Comparison of ENCODE assay signal across 1 fruit fly cellular context in genomic region chr2L:13366109-13366747, dm6.
TF ChIP-seq lines count a peak whose summit lies in the region.

Gene Nnp-1, minus strand, starts transcription at chr2L:13366189.
Gene Grx3, plus strand, starts transcription at chr2L:13366447.

TF ChIP-seq in whole organism, embryonic, 481 proteins besides CTCF, POLR2A, EP300 and RAD21 (continued from another document and continues in another):
- TF ChIP-seq Eip74EF (GFP tag; optimal IDR thresholded peaks at IDR 0.05; lab: Kevin White, UChicago): no peak
- TF ChIP-seq Spps (tag; optimal IDR thresholded peaks at IDR 0.05; lab: Kevin White, UChicago): no peak
- 0 out of 2 replicates have a peak, but pooled peaks have one; percentile 12 for TF ChIP-seq tna (GFP tag; IDR thresholded peaks at IDR 0.05; lab: Robert Waterston, UW; ENCODE audit: partially characterized antibody)
- TF ChIP-seq CG10209 (GFP tag; optimal IDR thresholded peaks at IDR 0.05; lab: Kevin White, UChicago): no peak
- no peak for TF ChIP-seq fu2 (GFP tag; optimal IDR thresholded peaks at IDR 0.05; lab: Kevin White, UChicago)
- peak; percentile 27 for TF ChIP-seq Oli (tag; optimal IDR thresholded peaks at IDR 0.05; lab: Kevin White, UChicago)
- peak; percentile 34 for TF ChIP-seq CG4328 (GFP tag; optimal IDR thresholded peaks at IDR 0.05; lab: Kevin White, UChicago)
- TF ChIP-seq CG2875 (GFP tag; optimal IDR thresholded peaks at IDR 0.05; lab: Kevin White, UChicago): no peak
- TF ChIP-seq br (optimal IDR thresholded peaks at IDR 0.05; lab: Kevin White, UChicago): no peak
- no peak for TF ChIP-seq stc (GFP tag; IDR thresholded peaks at IDR 0.05; lab: Robert Waterston, UW)
- no peak for TF ChIP-seq CG33213 (GFP tag; optimal IDR thresholded peaks at IDR 0.05; lab: Kevin White, UChicago)
- peak; percentile 55 for TF ChIP-seq Dek (tag; optimal IDR thresholded peaks at IDR 0.05; lab: Kevin White, UChicago)
- TF ChIP-seq Bdp1 (GFP tag; optimal IDR thresholded peaks at IDR 0.05; lab: Kevin White, UChicago): peak; percentile 52
- TF ChIP-seq da (GFP tag; optimal IDR thresholded peaks at IDR 0.05; lab: Kevin White, UChicago): no peak
- TF ChIP-seq ttk (GFP tag; IDR thresholded peaks at IDR 0.05; lab: Robert Waterston, UW): peak; percentile 34; the same call in 1 of the 2 replicates
- TF ChIP-seq Bteb2 (GFP tag; optimal IDR thresholded peaks at IDR 0.05; lab: Kevin White, UChicago): no peak
- TF ChIP-seq dmrt11E (tag; optimal IDR thresholded peaks at IDR 0.05; lab: Kevin White, UChicago): peak; percentile 61
- peak; percentile 44 for TF ChIP-seq Adf1 (GFP tag; IDR thresholded peaks at IDR 0.05; lab: Robert Waterston, UW)
- TF ChIP-seq ab (GFP tag; optimal IDR thresholded peaks at IDR 0.05; lab: Kevin White, UChicago): no peak
- TF ChIP-seq gro (GFP tag; optimal IDR thresholded peaks at IDR 0.05; lab: Kevin White, UChicago): no peak
- TF ChIP-seq CG18619 (GFP tag; optimal IDR thresholded peaks at IDR 0.05; lab: Kevin White, UChicago): peak; percentile 36
- no peak for TF ChIP-seq ERR (GFP tag; optimal IDR thresholded peaks at IDR 0.05; lab: Kevin White, UChicago)
- TF ChIP-seq chn (GFP tag; optimal IDR thresholded peaks at IDR 0.05; lab: Kevin White, UChicago): no peak
- TF ChIP-seq Abd-B (GFP tag; optimal IDR thresholded peaks at IDR 0.05; lab: Kevin White, UChicago): peak; percentile 76
- TF ChIP-seq dimm (GFP tag; IDR thresholded peaks at IDR 0.05; lab: Robert Waterston, UW): no peak
- TF ChIP-seq CG30403 (GFP tag; optimal IDR thresholded peaks at IDR 0.05; lab: Kevin White, UChicago): peak; percentile 57
- TF ChIP-seq so (GFP tag; IDR thresholded peaks at IDR 0.05; lab: Robert Waterston, UW): no peak
- TF ChIP-seq kah (GFP tag; optimal IDR thresholded peaks at IDR 0.05; lab: Kevin White, UChicago): no peak
- peak; percentile 59 for TF ChIP-seq NfI (GFP tag; optimal IDR thresholded peaks at IDR 0.05; lab: Kevin White, UChicago)
- no peak for TF ChIP-seq Oaz (GFP tag; IDR thresholded peaks at IDR 0.05; lab: Robert Waterston, UW)
- TF ChIP-seq B-H2 (GFP tag; optimal IDR thresholded peaks at IDR 0.05; lab: Kevin White, UChicago): peak; percentile 73
- peak; percentile 80 for TF ChIP-seq CG13424 (tag; optimal IDR thresholded peaks at IDR 0.05; lab: Kevin White, UChicago)
- no peak for TF ChIP-seq Ada2b (GFP tag; IDR thresholded peaks at IDR 0.05; lab: Robert Waterston, UW)
- TF ChIP-seq Dip3 (GFP tag; optimal IDR thresholded peaks at IDR 0.05; lab: Kevin White, UChicago): no peak
- TF ChIP-seq onecut (GFP tag; IDR thresholded peaks at IDR 0.05; lab: Robert Waterston, UW): no peak
- peak; percentile 27 for TF ChIP-seq CG12942 (GFP tag; optimal IDR thresholded peaks at IDR 0.05; lab: Kevin White, UChicago)
- TF ChIP-seq CG9932 (GFP tag; IDR thresholded peaks at IDR 0.05; lab: Robert Waterston, UW): peak; percentile 71
- TF ChIP-seq dm (GFP tag; optimal IDR thresholded peaks at IDR 0.05; lab: Kevin White, UChicago): peak; percentile 88
- no peak for TF ChIP-seq CG6175 (GFP tag; IDR thresholded peaks at IDR 0.05; lab: Robert Waterston, UW)
- TF ChIP-seq Sox100B (GFP tag; optimal IDR thresholded peaks at IDR 0.05; lab: Kevin White, UChicago): no peak
- TF ChIP-seq Hand (GFP tag; optimal IDR thresholded peaks at IDR 0.05; lab: Kevin White, UChicago): no peak
- no peak for TF ChIP-seq Side (GFP tag; optimal IDR thresholded peaks at IDR 0.05; lab: Kevin White, UChicago)
- no peak for TF ChIP-seq CG15479 (GFP tag; optimal IDR thresholded peaks at IDR 0.05; lab: Kevin White, UChicago)
- no peak for TF ChIP-seq CG14014 (GFP tag; IDR thresholded peaks at IDR 0.05; lab: Robert Waterston, UW)
- no peak for TF ChIP-seq oc (tag; optimal IDR thresholded peaks at IDR 0.05; lab: Kevin White, UChicago)
- TF ChIP-seq zfh1 (GFP tag; IDR thresholded peaks at IDR 0.05; lab: Robert Waterston, UW): no peak
- TF ChIP-seq CG11085 (GFP tag; IDR thresholded peaks at IDR 0.05; lab: Robert Waterston, UW): no peak
- TF ChIP-seq CG16779 (GFP tag; IDR thresholded peaks at IDR 0.05; lab: Robert Waterston, UW): no peak
- TF ChIP-seq gcm (GFP tag; optimal IDR thresholded peaks at IDR 0.05; lab: Kevin White, UChicago): no peak
- no peak for TF ChIP-seq Doc3 (GFP tag; IDR thresholded peaks at IDR 0.05; lab: Robert Waterston, UW; ENCODE audit: partially characterized antibody)
- peak; percentile 45 for TF ChIP-seq bcd (GFP tag; optimal IDR thresholded peaks at IDR 0.05; lab: Kevin White, UChicago)
- TF ChIP-seq Rx (GFP tag; IDR thresholded peaks at IDR 0.05; lab: Robert Waterston, UW): no peak
- no peak for TF ChIP-seq CG17568 (GFP tag; optimal IDR thresholded peaks at IDR 0.05; lab: Kevin White, UChicago)
- no peak for TF ChIP-seq dati (GFP tag; IDR thresholded peaks at IDR 0.05; lab: Robert Waterston, UW)
- TF ChIP-seq CG8765 (GFP tag; IDR thresholded peaks at IDR 0.05; lab: Robert Waterston, UW): no peak
- no peak for TF ChIP-seq zf30C (GFP tag; optimal IDR thresholded peaks at IDR 0.05; lab: Kevin White, UChicago)
- peak; percentile 30; the same call in 2 of the 3 replicates for TF ChIP-seq Aef1 (GFP tag; IDR thresholded peaks at IDR 0.05; lab: Robert Waterston, UW)
- no peak for TF ChIP-seq cg (GFP tag; optimal IDR thresholded peaks at IDR 0.05; lab: Kevin White, UChicago)
- no peak for TF ChIP-seq rib (GFP tag; IDR thresholded peaks at IDR 0.05; lab: Robert Waterston, UW)
- TF ChIP-seq CG11723 (GFP tag; optimal IDR thresholded peaks at IDR 0.05; lab: Kevin White, UChicago): no peak
- no peak for TF ChIP-seq CG12769 (tag; optimal IDR thresholded peaks at IDR 0.05; lab: Kevin White, UChicago)
- 0 out of 2 replicates have a peak, but pooled peaks have one; percentile 30 for TF ChIP-seq CG13287 (GFP tag; IDR thresholded peaks at IDR 0.05; lab: Robert Waterston, UW; ENCODE audit: partially characterized antibody)
- TF ChIP-seq btn (GFP tag; optimal IDR thresholded peaks at IDR 0.05; lab: Kevin White, UChicago): no peak
- no peak for TF ChIP-seq CG30431 (GFP tag; optimal IDR thresholded peaks at IDR 0.05; lab: Kevin White, UChicago)
- no peak for TF ChIP-seq salm (tag; optimal IDR thresholded peaks at IDR 0.05; lab: Kevin White, UChicago)
- TF ChIP-seq ranshi (GFP tag; IDR thresholded peaks at IDR 0.05; lab: Robert Waterston, UW): no peak; the same call in 1 of the 2 replicates
- TF ChIP-seq Ssrp (tag; optimal IDR thresholded peaks at IDR 0.05; lab: Kevin White, UChicago): peak; percentile 29
- peak; percentile 44; the same call in 1 of the 2 replicates for TF ChIP-seq sob (GFP tag; IDR thresholded peaks at IDR 0.05; lab: Robert Waterston, UW)
- no peak for TF ChIP-seq CG6791 (GFP tag; IDR thresholded peaks at IDR 0.05; lab: Robert Waterston, UW; ENCODE audit: partially characterized antibody)
- no peak for TF ChIP-seq peb (GFP tag; IDR thresholded peaks at IDR 0.05; lab: Robert Waterston, UW)
- no peak for TF ChIP-seq CG2199 (GFP tag; IDR thresholded peaks at IDR 0.05; lab: Robert Waterston, UW)
- TF ChIP-seq exex (tag; optimal IDR thresholded peaks at IDR 0.05; lab: Kevin White, UChicago): no peak
- peak; percentile 81 for TF ChIP-seq Med (GFP tag; lab: Kevin White, UChicago)
- no peak for TF ChIP-seq tio (GFP tag; optimal IDR thresholded peaks at IDR 0.05; lab: Kevin White, UChicago)
- no peak for TF ChIP-seq CG17359 (tag; optimal IDR thresholded peaks at IDR 0.05; lab: Kevin White, UChicago)
- no peak for TF ChIP-seq unc-4 (GFP tag; IDR thresholded peaks at IDR 0.05; lab: Robert Waterston, UW; ENCODE audit: partially characterized antibody)
- TF ChIP-seq sqz (GFP tag; optimal IDR thresholded peaks at IDR 0.05; lab: Kevin White, UChicago): no peak
- TF ChIP-seq esg (GFP tag; conservative IDR thresholded peaks at IDR 0.05; lab: Robert Waterston, UW): 0 out of 2 replicates have a peak, but pooled peaks have one; percentile 29
- TF ChIP-seq CG14441 (GFP tag; IDR thresholded peaks at IDR 0.05; lab: Robert Waterston, UW): peak; percentile 13; the same call in 1 of the 2 replicates
- TF ChIP-seq hkb (optimal IDR thresholded peaks at IDR 0.05; lab: Kevin White, UChicago): peak; percentile 21
- TF ChIP-seq hkb (GFP tag; IDR thresholded peaks at IDR 0.05; lab: Robert Waterston, UW): no peak
- TF ChIP-seq tin (GFP tag; optimal IDR thresholded peaks at IDR 0.05; lab: Kevin White, UChicago): peak; percentile 54
- peak; percentile 59 for TF ChIP-seq twi (tag; optimal IDR thresholded peaks at IDR 0.05; lab: Kevin White, UChicago)
- TF ChIP-seq CkIIα-i1 (GFP tag; IDR thresholded peaks at IDR 0.05; lab: Robert Waterston, UW): no peak
- TF ChIP-seq Lpt (GFP tag; optimal IDR thresholded peaks at IDR 0.05; lab: Kevin White, UChicago): no peak
- no peak for TF ChIP-seq CG11456 (GFP tag; IDR thresholded peaks at IDR 0.05; lab: Robert Waterston, UW)
- peak; percentile 44 for TF ChIP-seq CG7928 (GFP tag; optimal IDR thresholded peaks at IDR 0.05; lab: Kevin White, UChicago)
- TF ChIP-seq CG17385 (GFP tag; optimal IDR thresholded peaks at IDR 0.05; lab: Kevin White, UChicago): peak; percentile 51
- no peak for TF ChIP-seq abd-A (tag; optimal IDR thresholded peaks at IDR 0.05; lab: Kevin White, UChicago)
- TF ChIP-seq CG3847 (GFP tag; IDR thresholded peaks at IDR 0.05; lab: Robert Waterston, UW): peak; percentile 76
- peak; percentile 32; the same call in 1 of the 2 replicates for TF ChIP-seq lmd (GFP tag; IDR thresholded peaks at IDR 0.05; lab: Robert Waterston, UW)
- TF ChIP-seq grau (tag; optimal IDR thresholded peaks at IDR 0.05; lab: Kevin White, UChicago): peak; percentile 75
- peak; percentile 92 for TF ChIP-seq Sry-β (GFP tag; optimal IDR thresholded peaks at IDR 0.05; lab: Kevin White, UChicago)
- TF ChIP-seq Nf-YA (GFP tag; IDR thresholded peaks at IDR 0.05; lab: Robert Waterston, UW): no peak
- no peak for TF ChIP-seq seq (GFP tag; IDR thresholded peaks at IDR 0.05; lab: Robert Waterston, UW)
- no peak for TF ChIP-seq PHDP (tag; optimal IDR thresholded peaks at IDR 0.05; lab: Kevin White, UChicago)
- no peak for TF ChIP-seq CG1233 (GFP tag; optimal IDR thresholded peaks at IDR 0.05; lab: Kevin White, UChicago)
- TF ChIP-seq CG2889 (GFP tag; IDR thresholded peaks at IDR 0.05; lab: Robert Waterston, UW): no peak
- TF ChIP-seq CG11695 (GFP tag; IDR thresholded peaks at IDR 0.05; lab: Robert Waterston, UW): no peak
- no peak for TF ChIP-seq CG31365 (tag; optimal IDR thresholded peaks at IDR 0.05; lab: Kevin White, UChicago)
- TF ChIP-seq CG11398 (GFP tag; optimal IDR thresholded peaks at IDR 0.05; lab: Kevin White, UChicago): no peak
- no peak for TF ChIP-seq Scr (GFP tag; IDR thresholded peaks at IDR 0.05; lab: Robert Waterston, UW; ENCODE audit: partially characterized antibody)
- no peak for TF ChIP-seq pita (GFP tag; optimal IDR thresholded peaks at IDR 0.05; lab: Kevin White, UChicago)
- peak; percentile 73 for TF ChIP-seq CG9817 (tag; optimal IDR thresholded peaks at IDR 0.05; lab: Kevin White, UChicago)
- no peak for TF ChIP-seq usp (GFP tag; optimal IDR thresholded peaks at IDR 0.05; lab: Kevin White, UChicago)
- TF ChIP-seq lola (GFP tag; optimal IDR thresholded peaks at IDR 0.05; lab: Kevin White, UChicago): no peak
- TF ChIP-seq ash1 (GFP tag; optimal IDR thresholded peaks at IDR 0.05; lab: Kevin White, UChicago): no peak
- no peak for TF ChIP-seq CG11560 (tag; IDR thresholded peaks at IDR 0.05; lab: Robert Waterston, UW)
- no peak for TF ChIP-seq Kr (GFP tag; optimal IDR thresholded peaks at IDR 0.05; lab: Kevin White, UChicago)
- TF ChIP-seq hbn (GFP tag; IDR thresholded peaks at IDR 0.05; lab: Robert Waterston, UW; ENCODE audit: partially characterized antibody): no peak
- TF ChIP-seq CG9609 (GFP tag; optimal IDR thresholded peaks at IDR 0.05; lab: Kevin White, UChicago): no peak
- TF ChIP-seq CG15696 (tag; optimal IDR thresholded peaks at IDR 0.05; lab: Kevin White, UChicago): peak; percentile 65
- no peak for TF ChIP-seq CG43689 (GFP tag; IDR thresholded peaks at IDR 0.05; lab: Robert Waterston, UW)
- TF ChIP-seq C15 (GFP tag; IDR thresholded peaks at IDR 0.05; lab: Robert Waterston, UW): no peak
- no peak for TF ChIP-seq pum (GFP tag; optimal IDR thresholded peaks at IDR 0.05; lab: Kevin White, UChicago)
- TF ChIP-seq Trl (optimal IDR thresholded peaks at IDR 0.05; lab: Kevin White, UChicago): no peak
- no peak for TF ChIP-seq Trl (GFP tag; optimal IDR thresholded peaks at IDR 0.05; lab: Kevin White, UChicago)
- TF ChIP-seq Meics (GFP tag; optimal IDR thresholded peaks at IDR 0.05; lab: Kevin White, UChicago): no peak
- TF ChIP-seq emc (GFP tag; optimal IDR thresholded peaks at IDR 0.05; lab: Kevin White, UChicago): no peak
- no peak for TF ChIP-seq trh (GFP tag; optimal IDR thresholded peaks at IDR 0.05; lab: Kevin White, UChicago)
- no peak for TF ChIP-seq CG10565 (GFP tag; optimal IDR thresholded peaks at IDR 0.05; lab: Kevin White, UChicago)
- TF ChIP-seq gsb (GFP tag; IDR thresholded peaks at IDR 0.05; lab: Robert Waterston, UW): no peak
- TF ChIP-seq H15 (GFP tag; IDR thresholded peaks at IDR 0.05; lab: Robert Waterston, UW): no peak
- peak; percentile 49 for TF ChIP-seq pzg (GFP tag; optimal IDR thresholded peaks at IDR 0.05; lab: Kevin White, UChicago)
- TF ChIP-seq CG17829 (tag; optimal IDR thresholded peaks at IDR 0.05; lab: Kevin White, UChicago): peak; percentile 69
- peak; percentile 26; the same call in 1 of the 2 replicates for TF ChIP-seq CG32767 (GFP tag; IDR thresholded peaks at IDR 0.05; lab: Robert Waterston, UW)
- TF ChIP-seq mam (GFP tag; optimal IDR thresholded peaks at IDR 0.05; lab: Kevin White, UChicago): peak; percentile 33
- TF ChIP-seq D (optimal IDR thresholded peaks at IDR 0.05; lab: Kevin White, UChicago): no peak
- peak; percentile 6 for TF ChIP-seq D (GFP tag; optimal IDR thresholded peaks at IDR 0.05; lab: Kevin White, UChicago)
- no peak for TF ChIP-seq NC2α (GFP tag; optimal IDR thresholded peaks at IDR 0.05; lab: Kevin White, UChicago)
- TF ChIP-seq CG1602 (GFP tag; optimal IDR thresholded peaks at IDR 0.05; lab: Kevin White, UChicago): peak; percentile 22
- TF ChIP-seq mirr (GFP tag; optimal IDR thresholded peaks at IDR 0.05; lab: Kevin White, UChicago): no peak
- TF ChIP-seq schlank (tag; optimal IDR thresholded peaks at IDR 0.05; lab: Kevin White, UChicago): no peak
- TF ChIP-seq ems (GFP tag; optimal IDR thresholded peaks at IDR 0.05; lab: Kevin White, UChicago): no peak
- no peak for TF ChIP-seq wor (GFP tag; IDR thresholded peaks at IDR 0.05; lab: Robert Waterston, UW)
- TF ChIP-seq Dp (GFP tag; optimal IDR thresholded peaks at IDR 0.05; lab: Kevin White, UChicago): peak; percentile 1
- no peak for TF ChIP-seq kni (GFP tag; optimal IDR thresholded peaks at IDR 0.05; lab: Kevin White, UChicago)
